Fruit fly (Drosophila melanogaster): ENCODE data around the gene CG2519.

DNA sequence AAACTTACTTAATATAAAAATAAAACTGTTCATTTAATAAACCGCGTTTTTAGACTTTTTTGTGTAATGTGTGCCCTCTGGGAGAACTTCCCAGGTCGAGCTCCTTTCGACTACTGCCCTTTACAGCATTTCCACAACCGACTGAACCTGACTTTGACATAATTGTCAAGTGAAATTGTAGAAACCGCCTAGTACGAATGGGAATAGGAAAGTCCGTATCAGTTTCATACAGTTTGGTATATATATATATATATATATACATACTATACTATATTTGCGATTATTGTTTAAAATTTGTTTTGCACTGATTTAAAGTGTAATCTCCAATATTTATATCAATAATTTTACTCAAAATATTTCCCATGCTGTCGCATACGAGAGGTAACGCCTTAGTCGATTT is 3.5 kb upstream of the CG2519 start, which contains the start of gene mia:
- TF ChIP-seq Elba2 (GFP tag; optimal IDR thresholded peaks at IDR 0.05) (no peak), lbe (GFP tag; optimal IDR thresholded peaks at IDR 0.05) (no peak), Deaf1 (tag; optimal IDR thresholded peaks at IDR 0.05) (no peak), psq (GFP tag; optimal IDR thresholded peaks at IDR 0.05) (no peak), so (GFP tag; IDR thresholded peaks at IDR 0.05) (no peak), CG11696 (GFP tag; IDR thresholded peaks at IDR 0.05) (no peak), CG3163 (GFP tag; optimal IDR thresholded peaks at IDR 0.05) (no peak), fd3F (GFP tag; optimal IDR thresholded peaks at IDR 0.05) (no peak), Dip2 (GFP tag; IDR thresholded peaks at IDR 0.05) (no peak), CG7745 (tag; optimal IDR thresholded peaks at IDR 0.05) (no peak)

Data from whole organism, embryonic.